Fruit fly (Drosophila melanogaster): ENCODE data around the gene SLIRP2.

The SLIRP2 gene

dm6 chr3R:8652731-8653130 lies 1.8 kb downstream of the SLIRP2 start, which contains the start of the genes Sys1 and Dhod (continued):
- TF ChIP-seq CG13424 (tag; optimal IDR thresholded peaks at IDR 0.05) (peak; percentile 67), Dp (GFP tag; optimal IDR thresholded peaks at IDR 0.05) (no peak), seq (GFP tag; IDR thresholded peaks at IDR 0.05) (0 out of 2 replicates have a peak, but pooled peaks have one; percentile 34), CG14860 (GFP tag; IDR thresholded peaks at IDR 0.05; ENCODE audit: partially characterized antibody) (peak; percentile 72), CG17328 (GFP tag; IDR thresholded peaks at IDR 0.05) (peak; percentile 31; the same call in 1 of the 2 replicates), Dek (tag; optimal IDR thresholded peaks at IDR 0.05) (peak; percentile 20), chif (GFP tag; optimal IDR thresholded peaks at IDR 0.05) (peak; percentile 29 to 57), CG9727 (GFP tag; optimal IDR thresholded peaks at IDR 0.05) (peak; percentile 64), CG1233 (GFP tag; optimal IDR thresholded peaks at IDR 0.05) (peak; percentile 52), pho (GFP tag; optimal IDR thresholded peaks at IDR 0.05) (peak; percentile 60), Taf1 (GFP tag; IDR thresholded peaks at IDR 0.05) (peak; percentile 33; the same call in 1 of the 2 replicates), CG7839 (tag; optimal IDR thresholded peaks at IDR 0.05) (peak; percentile 59), luna (GFP tag; optimal IDR thresholded peaks at IDR 0.05) (no peak), Ptx1 (GFP tag; IDR thresholded peaks at IDR 0.05) (peak; percentile 71), CG10147 (GFP tag; optimal IDR thresholded peaks at IDR 0.05) (peak; percentile 65), sisA (GFP tag; IDR thresholded peaks at IDR 0.05) (peak; percentile 58), CG6683 (GFP tag; optimal IDR thresholded peaks at IDR 0.05) (no peak), Six4 (GFP tag; optimal IDR thresholded peaks at IDR 0.05) (peak; percentile 47), gcm (GFP tag; optimal IDR thresholded peaks at IDR 0.05) (no peak), Side (GFP tag; optimal IDR thresholded peaks at IDR 0.05) (peak; percentile 34), Ets65A (GFP tag) (peak; percentile 97), CG4424 (GFP tag; optimal IDR thresholded peaks at IDR 0.05) (peak; percentile 70), CG17186 (GFP tag; optimal IDR thresholded peaks at IDR 0.05) (peak; percentile 53), sim (GFP tag; IDR thresholded peaks at IDR 0.05) (no peak), CG9609 (GFP tag; optimal IDR thresholded peaks at IDR 0.05) (peak; percentile 67), hbn (GFP tag; IDR thresholded peaks at IDR 0.05; ENCODE audit: partially characterized antibody) (peak; percentile 84), Hmx (GFP tag; optimal IDR thresholded peaks at IDR 0.05) (peak; percentile 0), dimm (GFP tag; IDR thresholded peaks at IDR 0.05) (no peak), CG3407 (GFP tag; optimal IDR thresholded peaks at IDR 0.05) (no peak), Rfx (GFP tag; IDR thresholded peaks at IDR 0.05) (peak; percentile 77), Nf-YC (tag; optimal IDR thresholded peaks at IDR 0.05) (peak; percentile 45), CrebB (tag; optimal IDR thresholded peaks at IDR 0.05) (no peak), CG3847 (GFP tag; IDR thresholded peaks at IDR 0.05) (peak; percentile 63), gsb-n (tag; optimal IDR thresholded peaks at IDR 0.05) (peak; percentile 52), repo (GFP tag; optimal IDR thresholded peaks at IDR 0.05) (peak; percentile 23), Bteb2 (GFP tag; optimal IDR thresholded peaks at IDR 0.05) (peak; percentile 62), en (GFP tag; optimal IDR thresholded peaks at IDR 0.05) (no peak), unpg (GFP tag; optimal IDR thresholded peaks at IDR 0.05) (peak; percentile 40), Sin3A (optimal IDR thresholded peaks at IDR 0.05) (peak; percentile 45), CG18476 (GFP tag; optimal IDR thresholded peaks at IDR 0.05) (peak; percentile 25), CG12744 (GFP tag; optimal IDR thresholded peaks at IDR 0.05) (peak; percentile 61), CG33213 (GFP tag; optimal IDR thresholded peaks at IDR 0.05) (peak; percentile 48), salm (tag; optimal IDR thresholded peaks at IDR 0.05) (no peak), HHEX (GFP tag; optimal IDR thresholded peaks at IDR 0.05) (peak; percentile 38), CG15479 (GFP tag; optimal IDR thresholded peaks at IDR 0.05) (no peak), CG10979 (tag; optimal IDR thresholded peaks at IDR 0.05) (peak; percentile 61), CG10267 (tag; optimal IDR thresholded peaks at IDR 0.05) (peak; percentile 71), chm (GFP tag; IDR thresholded peaks at IDR 0.05) (no peak; the same call in 1 of the 2 replicates), Jarid2 (GFP tag; optimal IDR thresholded peaks at IDR 0.05) (no peak), Scr (GFP tag; IDR thresholded peaks at IDR 0.05; ENCODE audit: partially characterized antibody) (peak; percentile 91), Myb (GFP tag; optimal IDR thresholded peaks at IDR 0.05) (peak; percentile 19)

Measured in whole organism, embryonic.